Fruit fly (Drosophila melanogaster): ENCODE results near the gene CG6576.

- no peak for TF ChIP-seq CG6792 (GFP tag; optimal IDR thresholded peaks at IDR 0.05)
- TF ChIP-seq CG31627 (GFP tag; optimal IDR thresholded peaks at IDR 0.05) = no peak
- no peak for TF ChIP-seq CG16779 (tag; optimal IDR thresholded peaks at IDR 0.05)
- no peak for TF ChIP-seq Hr39 (GFP tag; optimal IDR thresholded peaks at IDR 0.05)
- no peak for TF ChIP-seq Sox15 (GFP tag; optimal IDR thresholded peaks at IDR 0.05)
- no peak for TF ChIP-seq CG15336 (GFP tag; IDR thresholded peaks at IDR 0.05)
- no peak for TF ChIP-seq Lpt (GFP tag; optimal IDR thresholded peaks at IDR 0.05)
- no peak for TF ChIP-seq acj6 (GFP tag; optimal IDR thresholded peaks at IDR 0.05)
- no peak for TF ChIP-seq fkh (GFP tag; optimal IDR thresholded peaks at IDR 0.05)
- TF ChIP-seq Hr4 (GFP tag; optimal IDR thresholded peaks at IDR 0.05) = no peak
These were observed 42.3 kb downstream of the CG6576 start for dm6 chr3L:8798129-8798528.
